Worm (Caenorhabditis elegans) whole organism, young adult: Measurements from ENCODE around the gene dsl-4.

Experiments
- B0261.1 ChIP-seq: sonication (generic microtip); optimal IDR thresholded peaks from 2 replicates; lab custom pipeline; 2016; ENCODE audit warnings: mild to moderate bottlenecking, missing genetic modification characterization, moderate library complexity, missing compliant biosample characterization
- C17E4.6 ChIP-seq: fragments of 200-800 bp; sonication (Bioruptor generic); IDR thresholded peaks from 2 replicates; pipeline ENCODE4 v1.3.6; 2022; ENCODE audit warnings: missing genetic modification reagents, missing genetic modification characterization, missing compliant biosample characterization
- D2030.7 ChIP-seq: fragments of 200-800 bp; sonication (Bioruptor generic); IDR thresholded peaks from 2 replicates; pipeline ENCODE4 v1.3.6; 2022; ENCODE audit warnings: missing genetic modification reagents, missing genetic modification characterization, missing compliant biosample characterization
- F10E7.11 ChIP-seq: sonication (generic microtip); optimal IDR thresholded peaks from 2 replicates; lab custom pipeline; 2017; ENCODE audit warnings: mild to moderate bottlenecking, missing genetic modification characterization, moderate library complexity, missing compliant biosample characterization
- F37B4.10 ChIP-seq: fragments of 200-800 bp; sonication (Bioruptor generic); IDR thresholded peaks from 2 replicates; pipeline ENCODE4 v1.3.6; 2022; ENCODE audit warnings: missing genetic modification characterization, missing compliant biosample characterization
- F55B11.4 ChIP-seq: sonication (generic microtip); optimal IDR thresholded peaks from 2 replicates; lab custom pipeline; 2016; ENCODE audit warnings: missing compliant biosample characterization, missing genetic modification characterization, borderline replicate concordance; ENCODE audit not compliant: insufficient read depth
- K11D2.4 ChIP-seq: fragments of 200-800 bp; sonication (Bioruptor generic); IDR thresholded peaks from 2 replicates; pipeline ENCODE4 v1.3.6; 2022; ENCODE audit warnings: missing genetic modification reagents, missing genetic modification characterization, missing compliant biosample characterization
- K12H6.12 ChIP-seq: fragments of 200-800 bp; sonication (Bioruptor generic); optimal IDR thresholded peaks from 2 replicates; lab custom pipeline; 2018; ENCODE audit warnings: mild to moderate bottlenecking, missing genetic modification characterization, missing compliant biosample characterization
- Y53F4B.3 ChIP-seq: fragments of 200-800 bp; sonication (Bioruptor generic); IDR thresholded peaks from 2 replicates; pipeline ENCODE4 v1.3.6; 2022; ENCODE audit warnings: missing genetic modification reagents, missing genetic modification characterization, missing compliant biosample characterization
- Y53G8AR.9 ChIP-seq: fragments of 200-800 bp; sonication (Bioruptor generic); conservative IDR thresholded peaks from 2 replicates; pipeline ENCODE4 v1.3.6; 2022; ENCODE audit warnings: missing genetic modification reagents, missing genetic modification characterization, missing compliant biosample characterization
- Y79H2A.3 ChIP-seq: fragments of 200-800 bp; sonication (Bioruptor generic); conservative IDR thresholded peaks from 2 replicates; pipeline ENCODE4 v1.3.6; 2022; ENCODE audit warnings: missing genetic modification reagents, missing genetic modification characterization, missing compliant biosample characterization
- atf-7 ChIP-seq: sonication (generic microtip); optimal IDR thresholded peaks from 2 replicates; lab custom pipeline; 2017; ENCODE audit warnings: mild to moderate bottlenecking, missing genetic modification characterization, missing compliant biosample characterization
- attf-5 ChIP-seq: fragments of 200-800 bp; sonication (Bioruptor generic); optimal IDR thresholded peaks from 2 replicates; lab custom pipeline; 2018; ENCODE audit warnings: mild to moderate bottlenecking, missing genetic modification characterization, missing compliant biosample characterization
- attf-6 ChIP-seq: fragments of 200-800 bp; sonication (Bioruptor generic); IDR thresholded peaks from 2 replicates; pipeline ENCODE4 v1.3.6; 2022; ENCODE audit warnings: missing genetic modification reagents, missing genetic modification characterization, missing compliant biosample characterization
- bed-2 ChIP-seq: fragments of 200-800 bp; sonication (Bioruptor generic); IDR thresholded peaks from 2 replicates; pipeline ENCODE4 v1.3.6; 2022; ENCODE audit warnings: missing genetic modification reagents, missing genetic modification characterization, missing compliant biosample characterization
- ceh-100 ChIP-seq: fragments of 200-800 bp; sonication (Bioruptor generic); IDR thresholded peaks from 2 replicates; pipeline ENCODE4 v1.3.6; 2022; ENCODE audit warnings: missing genetic modification reagents, missing genetic modification characterization, missing compliant biosample characterization
- ceh-79 ChIP-seq: sonication (generic microtip); optimal IDR thresholded peaks from 2 replicates; lab custom pipeline; 2017; ENCODE audit warnings: mild to moderate bottlenecking, missing genetic modification characterization, missing compliant biosample characterization
- dox-1 ChIP-seq: fragments of 200-800 bp; sonication (Bioruptor generic); IDR thresholded peaks from 2 replicates; pipeline ENCODE4 v1.3.6; 2022; ENCODE audit warnings: missing genetic modification reagents, missing genetic modification characterization, missing compliant biosample characterization
- dpff-1 ChIP-seq: sonication (generic microtip); optimal IDR thresholded peaks from 2 replicates; lab custom pipeline; 2017; ENCODE audit warnings: mild to moderate bottlenecking, missing genetic modification characterization, missing compliant biosample characterization
- dpl-1 ChIP-seq: fragments of 150-350 bp; optimal IDR thresholded peaks from 2 replicates; lab custom pipeline; 2014; ENCODE audit warnings: missing biosample characterization, missing genetic modification reagents, missing genetic modification characterization
- egl-44 ChIP-seq: fragments of 200-800 bp; sonication (Bioruptor generic); IDR thresholded peaks from 2 replicates; pipeline ENCODE4 v1.3.6; 2022; ENCODE audit warnings: missing genetic modification reagents, missing genetic modification characterization, missing compliant biosample characterization
- him-1 ChIP-seq: sonication (generic microtip); optimal IDR thresholded peaks from 2 replicates; lab custom pipeline; 2016; ENCODE audit warnings: missing genotype, missing genetic modification reagents, missing genetic modification characterization, missing compliant biosample characterization
- let-607 ChIP-seq, 2 experiments: fragments of 200-800 bp in 1 of 2; sonication (Bioruptor generic) in 1 of 2; sonication (generic microtip) in 1 of 2; optimal IDR thresholded peaks; 2 replicates each; lab custom pipeline; 2016 to 2018; ENCODE audit warnings: mild to moderate bottlenecking in 2 of 2, missing compliant biosample characterization in 2 of 2, missing genetic modification characterization in 2 of 2, moderate library complexity in 2 of 2, missing genotype in 1 of 2
- lin-26 ChIP-seq: fragments of 200-800 bp; sonication (Bioruptor generic); IDR thresholded peaks from 2 replicates; pipeline ENCODE4 v1.3.6; 2022; ENCODE audit warnings: missing genetic modification reagents, missing genetic modification characterization, missing compliant biosample characterization
- lin-40 ChIP-seq: sonication (generic microtip); optimal IDR thresholded peaks from 2 replicates; lab custom pipeline; 2016; ENCODE audit warnings: missing genetic modification characterization, mild to moderate bottlenecking, missing compliant biosample characterization, missing genotype, missing genetic modification reagents
- lin-54 ChIP-seq: fragments of 200-800 bp; sonication (Bioruptor generic); optimal IDR thresholded peaks from 2 replicates; lab custom pipeline; 2018; ENCODE audit warnings: mild to moderate bottlenecking, missing genetic modification characterization, missing compliant biosample characterization
- lir-1 ChIP-seq: fragments of 200-800 bp; sonication (Bioruptor generic); conservative IDR thresholded peaks from 2 replicates; pipeline ENCODE4 v1.3.6; 2022; ENCODE audit warnings: missing genetic modification reagents, missing genetic modification characterization, missing compliant biosample characterization
- lsl-1 ChIP-seq: fragments of 200-800 bp; sonication (Bioruptor generic); optimal IDR thresholded peaks from 2 replicates; lab custom pipeline; 2018; ENCODE audit warnings: mild to moderate bottlenecking, missing genetic modification characterization, moderate library complexity, missing compliant biosample characterization
- madf-3 ChIP-seq: fragments of 200-800 bp; sonication (Bioruptor generic); IDR thresholded peaks from 2 replicates; pipeline ENCODE4 v1.3.6; 2022; ENCODE audit warnings: missing genetic modification reagents, missing genetic modification characterization, missing compliant biosample characterization
- madf-6 ChIP-seq: fragments of 200-800 bp; sonication (Bioruptor generic); IDR thresholded peaks from 2 replicates; pipeline ENCODE4 v1.3.6; 2022; ENCODE audit warnings: missing genetic modification reagents, missing genetic modification characterization, missing compliant biosample characterization
- nfya-2 ChIP-seq: fragments of 200-800 bp; sonication (Bioruptor generic); IDR thresholded peaks from 2 replicates; pipeline ENCODE4 v1.3.6; 2022; ENCODE audit warnings: missing genetic modification reagents, missing genetic modification characterization, missing compliant biosample characterization
- nhr-120 ChIP-seq: fragments of 200-800 bp; sonication (Bioruptor generic); IDR thresholded peaks from 2 replicates; pipeline ENCODE4 v1.3.6; 2022; ENCODE audit warnings: missing genetic modification characterization, missing compliant biosample characterization
- nhr-80 ChIP-seq: sonication (generic microtip); optimal IDR thresholded peaks from 2 replicates; lab custom pipeline; 2016; ENCODE audit warnings: missing genetic modification characterization, missing compliant biosample characterization
- nhr-90 ChIP-seq: sonication (generic microtip); optimal IDR thresholded peaks from 2 replicates; lab custom pipeline; 2016; ENCODE audit warnings: missing genotype, mild to moderate bottlenecking, missing genetic modification characterization, missing compliant biosample characterization
- pbrm-1 ChIP-seq: fragments of 200-800 bp; sonication (Bioruptor generic); IDR thresholded peaks from 2 replicates; pipeline ENCODE4 v1.3.6; 2022; ENCODE audit warnings: missing genetic modification reagents, missing genetic modification characterization, missing compliant biosample characterization
- snpc-1.1 ChIP-seq: sonication (generic microtip); optimal IDR thresholded peaks from 2 replicates; lab custom pipeline; 2017; ENCODE audit warnings: missing genetic modification characterization, mild to moderate bottlenecking, missing compliant biosample characterization, antibody characterized with exemption, moderate library complexity, missing genotype, missing genetic modification reagents; ENCODE audit not compliant: insufficient read depth
- snpc-4 ChIP-seq, 5 experiments: fragments of 150-350 bp in 1 of 5; sonication (generic microtip) in 4 of 5; optimal IDR thresholded peaks; 2 replicates each; lab custom pipeline; 2014 to 2018; ENCODE audit warnings: missing genetic modification characterization in 5 of 5, missing biosample characterization in 3 of 5, antibody characterized with exemption in 2 of 5, mild to moderate bottlenecking in 2 of 5, missing compliant biosample characterization in 2 of 5, missing genotype in 2 of 5, moderate library complexity in 2 of 5, missing genetic modification reagents in 1 of 5
- tbp1 ChIP-seq: fragments of 200-800 bp; sonication (Bioruptor generic); optimal IDR thresholded peaks from 2 replicates; lab custom pipeline; 2018; ENCODE audit warnings: mild to moderate bottlenecking, missing genetic modification characterization, missing compliant biosample characterization
- tlf-1 ChIP-seq: fragments of 200-800 bp; sonication (Bioruptor generic); optimal IDR thresholded peaks from 2 replicates; lab custom pipeline; 2018; ENCODE audit warnings: mild to moderate bottlenecking, missing genetic modification characterization, missing compliant biosample characterization
- unc-62 ChIP-seq: fragments of 150-350 bp; optimal IDR thresholded peaks from 2 replicates; lab custom pipeline; 2014; ENCODE audit warnings: missing biosample characterization, missing genetic modification reagents, missing genetic modification characterization
- zim-3 ChIP-seq: sonication (generic microtip); optimal IDR thresholded peaks from 2 replicates; lab custom pipeline; 2017; ENCODE audit warnings: mild to moderate bottlenecking, missing genetic modification characterization, moderate library complexity, missing compliant biosample characterization
- ztf-18 ChIP-seq: sonication (generic microtip); optimal IDR thresholded peaks from 2 replicates; lab custom pipeline; 2016; ENCODE audit warnings: missing genotype, mild to moderate bottlenecking, missing genetic modification characterization, missing compliant biosample characterization

The dsl-4 gene

DNA sequence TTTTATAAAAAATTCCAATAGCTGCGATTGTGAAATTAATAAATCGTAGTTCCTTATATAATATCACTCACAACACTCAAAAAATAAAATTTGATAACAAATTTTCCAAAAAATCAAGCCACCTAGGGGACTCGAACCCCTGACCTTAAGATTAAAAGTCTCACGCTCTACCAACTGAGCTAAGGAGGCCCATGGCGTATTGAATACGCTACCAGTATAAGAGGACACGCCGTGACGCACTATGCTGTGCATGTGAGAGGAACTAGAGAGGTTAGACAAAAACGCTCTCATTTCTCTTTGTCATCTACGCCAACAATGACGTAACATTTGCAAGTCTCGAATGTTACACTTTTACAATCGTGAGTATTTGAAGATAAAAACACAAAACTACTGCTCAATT, 26.4 kb upstream of the dsl-4 start (continued):
- TF ChIP-seq attf-6 (GFP tag; lab: Robert Waterston, UW) (peak; percentile 69; the same call in 1 of the 2 replicates), F37B4.10 (GFP tag; lab: Robert Waterston, UW) (peak; percentile 83; the same call in 1 of the 2 replicates)

DNA sequence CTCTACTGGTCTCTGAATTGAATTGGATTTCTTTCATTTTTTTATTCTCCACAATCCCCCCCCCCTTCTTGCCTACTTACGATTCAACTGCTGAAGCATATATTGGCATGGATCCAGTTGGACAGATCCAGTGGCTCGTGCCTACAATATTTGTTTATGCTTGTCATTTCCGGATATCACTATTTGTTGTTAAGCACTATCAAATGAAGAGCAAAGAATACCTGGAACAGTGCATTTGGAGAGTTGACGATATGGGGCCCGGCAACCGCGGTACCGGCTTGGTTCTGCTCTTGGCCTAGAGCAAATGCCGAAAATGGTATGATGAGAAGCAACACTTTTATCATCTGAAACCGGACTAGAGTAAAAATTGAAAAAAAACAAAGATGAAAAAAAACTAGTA, 22.5 kb upstream of the dsl-4 start, which contains the start of gene lgc-21:
TSS of gene lgc-21 (minus strand) at position 344 of the 400 bp plus-strand sequence.
- no peak for TF ChIP-seq B0261.1 (tag; lab: Kevin White, UChicago)
- TF ChIP-seq Y53F4B.3 = no peak
- TF ChIP-seq lin-26 (GFP tag; lab: Robert Waterston, UW) = 0 out of 2 replicates have a peak, but pooled peaks have one; percentile 13
- TF ChIP-seq bed-2 (GFP tag; lab: Robert Waterston, UW) = no peak
- TF ChIP-seq F55B11.4 = no peak
- TF ChIP-seq dpl-1 = no peak

DNA sequence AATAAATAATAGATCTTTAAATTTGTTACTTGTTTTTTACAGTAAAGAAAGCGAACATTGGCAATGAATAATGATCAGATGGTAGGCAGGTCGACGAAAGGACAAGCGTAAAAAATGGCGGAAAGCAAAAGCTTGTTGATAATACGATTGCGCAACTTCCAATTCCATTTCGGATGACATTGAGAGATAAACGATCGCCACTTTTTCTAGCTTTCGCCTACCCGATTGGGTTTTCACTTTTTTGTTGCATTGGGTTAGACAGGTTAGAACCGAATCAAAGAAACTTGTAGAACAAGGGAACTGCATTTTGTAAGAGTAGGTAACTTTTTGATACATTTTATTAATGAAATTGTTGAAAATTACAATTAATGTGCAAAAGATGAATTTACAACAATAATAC, 20.7 kb upstream of the dsl-4 start:
- TF ChIP-seq lin-54 (no peak), C17E4.6 (GFP tag; lab: Robert Waterston, UW) (no peak), madf-6 (no peak), nfya-2 (GFP tag; lab: Robert Waterston, UW) (no peak), dpff-1 (tag; lab: Kevin White, UChicago) (no peak), attf-5 (GFP tag; lab: Kevin White, UChicago) (no peak), unc-62 (GFP tag; lab: Kevin White, UChicago) (no peak), nhr-90 (tag; lab: Kevin White, UChicago) (no peak), F10E7.11 (no peak), atf-7 (tag; lab: Kevin White, UChicago) (no peak), ztf-18 (tag; lab: Kevin White, UChicago) (no peak)

- TF ChIP-seq K12H6.12 (tag; lab: Kevin White, UChicago) (no peak), nhr-80 (tag; lab: Kevin White, UChicago) (peak; percentile 96), madf-6 (no peak), D2030.7 (GFP tag; lab: Robert Waterston, UW) (no peak), attf-5 (GFP tag; lab: Kevin White, UChicago) (peak; percentile 3), him-1 (tag; lab: Kevin White, UChicago) (no peak), ceh-100 (no peak), attf-6 (GFP tag; lab: Robert Waterston, UW) (no peak), lin-40 (tag; lab: Kevin White, UChicago) (no peak), madf-3 (GFP tag; lab: Robert Waterston, UW) (no peak), lsl-1 (GFP tag; lab: Kevin White, UChicago) (no peak), dox-1 (peak; percentile 56), B0261.1 (tag; lab: Kevin White, UChicago) (no peak), let-607 (tag; optimal IDR thresholded peaks at IDR 0.05; lab: Kevin White, UChicago) (peak; percentile 53 to 58), snpc-1.1 (tag; lab: Kevin White, UChicago) (no peak), tbp1 (GFP tag; lab: Kevin White, UChicago) (peak; percentile 38), nfya-2 (GFP tag; lab: Robert Waterston, UW) (no peak), nhr-90 (tag; lab: Kevin White, UChicago) (no peak), Y79H2A.3 (GFP tag; lab: Robert Waterston, UW) (no peak), Y53G8AR.9 (0 out of 2 replicates have a peak, but pooled peaks have one; percentile 34), lir-1 (GFP tag; lab: Robert Waterston, UW) (no peak), snpc-4 (GFP tag; optimal IDR thresholded peaks at IDR 0.05; lab: Kevin White, UChicago) (no peak), snpc-4 (tag; optimal IDR thresholded peaks at IDR 0.05; lab: Kevin White, UChicago) (peak in 1 of 4 experiments; percentile 57), unc-62 (GFP tag; lab: Kevin White, UChicago) (peak; percentile 50), nhr-120 (GFP tag; lab: Robert Waterston, UW) (no peak), zim-3 (tag; lab: Kevin White, UChicago) (no peak), pbrm-1 (GFP tag; lab: Robert Waterston, UW) (no peak), C17E4.6 (GFP tag; lab: Robert Waterston, UW) (no peak), ceh-79 (tag; lab: Kevin White, UChicago) (no peak), egl-44 (GFP tag; lab: Robert Waterston, UW) (no peak), tlf-1 (no peak), K11D2.4 (no peak)
Measured at ce11 chrX:14070950-14071349, 19.2 kb upstream of the dsl-4 start, which contains the start of gene C33G3.4. Gene C33G3.4, plus strand, starts transcription at chrX:14071162.
